Worm (Caenorhabditis elegans): Measurements from ENCODE around the gene C26E1.1.

The C26E1.1 gene

DNA sequence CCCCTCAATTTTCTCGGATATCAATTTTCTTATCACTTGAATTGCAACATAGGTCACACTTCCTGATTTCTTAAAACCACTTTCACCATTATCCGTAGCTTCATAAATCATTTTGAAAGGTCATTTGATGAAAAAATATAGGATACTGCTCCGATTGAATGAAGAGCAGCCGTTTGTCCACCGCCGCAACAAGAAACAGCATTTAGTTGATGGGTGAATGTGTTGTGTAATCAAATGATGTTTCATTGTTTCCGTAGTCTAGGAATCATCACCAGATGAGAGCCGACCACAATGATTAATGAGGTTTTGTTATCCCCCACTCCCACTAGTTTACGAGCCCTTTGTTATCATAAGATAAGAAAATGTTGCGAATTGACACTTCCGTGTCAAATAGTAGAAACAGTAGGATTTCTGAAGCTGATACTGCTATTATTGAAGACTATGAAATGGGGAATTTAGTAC, 48.6 kb downstream of the C26E1.1 start, which contains the start of gene twk-43:
Gene twk-43, plus strand, starts transcription at position 412 of the 462 bp plus-strand sequence.
- no peak for TF ChIP-seq jun-1 (tag; optimal IDR thresholded peaks at IDR 0.05)
- peak; percentile 68 for TF ChIP-seq egl-5 (tag; optimal IDR thresholded peaks at IDR 0.05)

Data from whole organism, L3 larva.